Fruit fly (Drosophila melanogaster) whole organism, embryonic: ENCODE measurements around the gene CG11249.
A peak's percentile ranks its signal among the peaks of the same experiment; 100 is the strongest.

Experiments
- ATbp ChIP-seq: fragments of 200-800 bp; sonication (Bioruptor generic); optimal IDR thresholded peaks from 2 replicates; lab custom pipeline; 2017; ENCODE audit warnings: missing biosample characterization, mild to moderate bottlenecking, missing genetic modification characterization, missing genetic modification reagents
- CG10321 ChIP-seq: fragments of 200-800 bp; sonication (Bioruptor generic); IDR thresholded peaks from 2 replicates; pipeline ENCODE4 v1.3.6; 2022; ENCODE audit warnings: missing biosample characterization, missing genetic modification characterization
- CG11093 ChIP-seq: fragments of 200-800 bp; sonication (Bioruptor generic); IDR thresholded peaks from 3 replicates; pipeline ENCODE4 v1.3.6; 2022; ENCODE audit warnings: missing biosample characterization, missing genetic modification characterization
- CG12744 ChIP-seq: fragments of 200-800 bp; sonication (Bioruptor generic); optimal IDR thresholded peaks from 2 replicates; lab custom pipeline; 2016; ENCODE audit warnings: missing biosample characterization, missing genetic modification characterization
- CG13775 ChIP-seq: fragments of 200-800 bp; sonication (Bioruptor generic); optimal IDR thresholded peaks from 3 replicates; lab custom pipeline; 2017; ENCODE audit warnings: missing biosample characterization, mild to moderate bottlenecking, missing genetic modification characterization
- CG1529 ChIP-seq: fragments of 200-800 bp; sonication (Bioruptor generic); optimal IDR thresholded peaks from 3 replicates; lab custom pipeline; 2018; ENCODE audit warnings: missing biosample characterization, missing genetic modification characterization
- CG1602 ChIP-seq: fragments of 200-800 bp; sonication (Bioruptor generic); optimal IDR thresholded peaks from 3 replicates; lab custom pipeline; 2016; ENCODE audit warnings: missing biosample characterization, missing genetic modification characterization
- CG17359 ChIP-seq: fragments of 200-800 bp; sonication (Bioruptor generic); optimal IDR thresholded peaks from 3 replicates; lab custom pipeline; 2018; ENCODE audit warnings: missing biosample characterization, mild to moderate bottlenecking, missing genetic modification characterization, moderate library complexity
- CG18619 ChIP-seq: fragments of 200-800 bp; sonication (Bioruptor generic); optimal IDR thresholded peaks from 3 replicates; lab custom pipeline; 2017; ENCODE audit warnings: missing biosample characterization, mild to moderate bottlenecking, missing genetic modification characterization
- CG2678 ChIP-seq: fragments of 200-800 bp; sonication (Bioruptor generic); optimal IDR thresholded peaks from 3 replicates; lab custom pipeline; 2019; ENCODE audit warnings: missing biosample characterization, mild to moderate bottlenecking, missing genetic modification characterization, moderate library complexity
- CG30403 ChIP-seq: fragments of 200-800 bp; sonication (Bioruptor generic); optimal IDR thresholded peaks from 3 replicates; lab custom pipeline; 2016; ENCODE audit warnings: missing biosample characterization, missing genetic modification characterization
- CG31224 ChIP-seq: fragments of 200-800 bp; sonication (Bioruptor generic); IDR thresholded peaks from 2 replicates; pipeline ENCODE4 v1.3.6; 2022; ENCODE audit warnings: missing biosample characterization, missing genetic modification characterization
- CG3163 ChIP-seq: fragments of 200-800 bp; sonication (Bioruptor generic); optimal IDR thresholded peaks from 3 replicates; lab custom pipeline; 2016; ENCODE audit warnings: missing biosample characterization, missing genetic modification characterization
- CG32532 ChIP-seq: fragments of 200-800 bp; sonication (Bioruptor generic); IDR thresholded peaks from 2 replicates; pipeline ENCODE4 v1.3.6; 2022; ENCODE audit warnings: missing biosample characterization, missing genetic modification characterization
- CG3726 ChIP-seq: fragments of 200-800 bp; sonication (Bioruptor generic); IDR thresholded peaks from 3 replicates; pipeline ENCODE4, ENCODE4 v1.3.6; 2022; ENCODE audit warnings: missing biosample characterization, missing genetic modification characterization
- CG4282 ChIP-seq: fragments of 200-800 bp; sonication (Bioruptor generic); optimal IDR thresholded peaks from 2 replicates; lab custom pipeline; 2016; ENCODE audit warnings: missing biosample characterization, missing genetic modification characterization
- CG4328 ChIP-seq: fragments of 200-800 bp; sonication (Bioruptor generic); optimal IDR thresholded peaks from 3 replicates; lab custom pipeline; 2017; ENCODE audit warnings: missing biosample characterization, missing genetic modification reagents, missing genetic modification characterization
- CG6175 ChIP-seq: fragments of 200-800 bp; sonication (Bioruptor generic); IDR thresholded peaks from 3 replicates; pipeline ENCODE4 v1.3.6; 2022; ENCODE audit warnings: missing biosample characterization, missing genetic modification characterization
- CG7963 ChIP-seq: fragments of 200-800 bp; sonication (Bioruptor generic); IDR thresholded peaks from 3 replicates; pipeline ENCODE4 v1.3.6; 2022; ENCODE audit warnings: missing biosample characterization, missing genetic modification characterization; ENCODE audit not compliant: partially characterized antibody
- CG8290 ChIP-seq, 3 experiments: fragments of 200-800 bp; sonication (Bioruptor generic); optimal IDR thresholded peaks; 2 replicates each; lab custom pipeline; 2016 to 2019; ENCODE audit warnings: missing biosample characterization in 3 of 3, missing genetic modification characterization in 3 of 3, mild to moderate bottlenecking in 2 of 3, moderate library complexity in 1 of 3
- CG9817 ChIP-seq: fragments of 200-800 bp; sonication (Bioruptor generic); optimal IDR thresholded peaks from 2 replicates; lab custom pipeline; 2018; ENCODE audit warnings: missing biosample characterization, mild to moderate bottlenecking, missing genetic modification characterization, moderate library complexity
- CrebB ChIP-seq: fragments of 200-800 bp; sonication (Bioruptor generic); optimal IDR thresholded peaks from 3 replicates; lab custom pipeline; 2018; ENCODE audit warnings: missing biosample characterization, mild to moderate bottlenecking, missing genetic modification characterization
- Dbx ChIP-seq: fragments of 200-800 bp; sonication (Bioruptor generic); IDR thresholded peaks from 3 replicates; pipeline ENCODE4 v1.3.6; 2022; ENCODE audit warnings: missing biosample characterization, missing genetic modification characterization
- Dfd ChIP-seq, 2 experiments: fragments of >200 bp; optimal IDR thresholded peaks; 2 replicates each; lab custom pipeline; 2017; ENCODE audit warnings: missing biosample characterization in 2 of 2, missing genetic modification characterization in 2 of 2
- Ets97D ChIP-seq: fragments of 200-800 bp; sonication (Bioruptor generic); optimal IDR thresholded peaks from 3 replicates; lab custom pipeline; 2016; ENCODE audit warnings: missing biosample characterization, missing genetic modification characterization
- Hmr ChIP-seq: fragments of 200-800 bp; sonication (Bioruptor generic); optimal IDR thresholded peaks from 3 replicates; lab custom pipeline; 2017; ENCODE audit warnings: mild to moderate bottlenecking, missing biosample characterization, missing genetic modification reagents, missing genetic modification characterization
- Hr51 ChIP-seq, 2 experiments: fragments of 200-800 bp; sonication (Bioruptor generic); optimal IDR thresholded peaks; 2 replicates in 1 of 2; 3 replicates in 1 of 2; lab custom pipeline; 2016 to 2018; ENCODE audit warnings: missing biosample characterization in 2 of 2, missing genetic modification characterization in 2 of 2, mild to moderate bottlenecking in 1 of 2, moderate library complexity in 1 of 2
- Jarid2 ChIP-seq: fragments of 200-800 bp; sonication (Bioruptor generic); optimal IDR thresholded peaks from 3 replicates; lab custom pipeline; 2017; ENCODE audit warnings: mild to moderate bottlenecking, missing biosample characterization, missing genetic modification reagents, missing genetic modification characterization
- MBD-R2 ChIP-seq: fragments of 200-800 bp; sonication (Bioruptor generic); IDR thresholded peaks from 2 replicates; pipeline ENCODE4 v1.3.6; 2022; ENCODE audit warnings: missing biosample characterization, missing genetic modification characterization
- Med ChIP-seq: fragments of 200-800 bp; sonication (Bioruptor generic); peaks from one replicate; lab custom pipeline; 2016; ENCODE audit warnings: missing biosample characterization, missing genetic modification characterization, mild to moderate bottlenecking, inconsistent platforms, moderate library complexity
- NfI ChIP-seq: fragments of 200-800 bp; sonication (Bioruptor generic); optimal IDR thresholded peaks from 3 replicates; lab custom pipeline; 2018; ENCODE audit warnings: missing biosample characterization, mild to moderate bottlenecking, missing genetic modification characterization, moderate library complexity
- Oaz ChIP-seq: fragments of 200-800 bp; sonication (Bioruptor generic); IDR thresholded peaks from 2 replicates; pipeline ENCODE4 v1.3.6; 2022; ENCODE audit warnings: missing biosample characterization, missing genetic modification characterization
- Xrp1 ChIP-seq: fragments of 200-800 bp; sonication (Bioruptor generic); IDR thresholded peaks from 2 replicates; pipeline ENCODE4 v1.3.6; 2022; ENCODE audit warnings: missing biosample characterization, missing genetic modification characterization
- ase ChIP-seq: fragments of 200-800 bp; sonication (Bioruptor generic); IDR thresholded peaks from 3 replicates; pipeline ENCODE4 v1.3.6; 2022; ENCODE audit warnings: missing biosample characterization, missing genetic modification characterization
- br ChIP-seq: fragments of >200 bp; optimal IDR thresholded peaks from 2 replicates; lab custom pipeline; 2017
- cwo ChIP-seq: fragments of 200-800 bp; sonication (Bioruptor generic); optimal IDR thresholded peaks from 3 replicates; lab custom pipeline; 2017; ENCODE audit warnings: missing biosample characterization, missing genetic modification characterization, mild to moderate bottlenecking, moderate library complexity, missing genetic modification reagents
- dmrt11E ChIP-seq: fragments of 200-800 bp; sonication (Bioruptor generic); optimal IDR thresholded peaks from 3 replicates; lab custom pipeline; 2018; ENCODE audit warnings: missing biosample characterization, mild to moderate bottlenecking, missing genetic modification characterization, moderate library complexity
- dpn ChIP-seq, 2 experiments: fragments of 200-800 bp; sonication (Bioruptor generic); optimal IDR thresholded peaks; 3 replicates each; lab custom pipeline; 2016; ENCODE audit warnings: missing biosample characterization in 2 of 2, missing genetic modification characterization in 2 of 2
- fd64A ChIP-seq: fragments of 200-800 bp; sonication (Bioruptor generic); optimal IDR thresholded peaks from 3 replicates; lab custom pipeline; 2018; ENCODE audit warnings: missing biosample characterization, mild to moderate bottlenecking, missing genetic modification characterization
- h ChIP-seq: fragments of >200 bp; optimal IDR thresholded peaks from 2 replicates; lab custom pipeline; 2017
- insv ChIP-seq, 2 experiments: fragments of 200-800 bp; sonication (Bioruptor generic); optimal IDR thresholded peaks; 3 replicates each; lab custom pipeline; 2016 to 2018; ENCODE audit warnings: missing biosample characterization in 2 of 2, missing genetic modification characterization in 2 of 2
- lab ChIP-seq: fragments of 200-800 bp; sonication (Bioruptor generic); optimal IDR thresholded peaks from 3 replicates; lab custom pipeline; 2017; ENCODE audit warnings: missing biosample characterization, missing genetic modification characterization, mild to moderate bottlenecking, moderate library complexity, missing genetic modification reagents
- nmo ChIP-seq: fragments of 200-800 bp; sonication (Bioruptor generic); optimal IDR thresholded peaks from 2 replicates; lab custom pipeline; 2018; ENCODE audit warnings: missing biosample characterization, mild to moderate bottlenecking, missing genetic modification characterization, moderate library complexity
- odd ChIP-seq: fragments of 200-800 bp; sonication (Bioruptor generic); optimal IDR thresholded peaks from 2 replicates; lab custom pipeline; 2017; ENCODE audit warnings: missing biosample characterization, mild to moderate bottlenecking, missing genetic modification characterization
- onecut ChIP-seq: fragments of 200-800 bp; sonication (Bioruptor generic); IDR thresholded peaks from 2 replicates; pipeline ENCODE4 v1.3.6; 2022; ENCODE audit warnings: missing biosample characterization, missing genetic modification characterization
- rib ChIP-seq: fragments of 200-800 bp; sonication (Bioruptor generic); IDR thresholded peaks from 2 replicates; pipeline ENCODE4 v1.3.6; 2022; ENCODE audit warnings: missing biosample characterization, missing genetic modification characterization
- sens-2 ChIP-seq: fragments of 200-800 bp; sonication (Bioruptor generic); IDR thresholded peaks from 2 replicates; pipeline ENCODE4 v1.3.6; 2022; ENCODE audit warnings: missing biosample characterization, missing genetic modification characterization
- slp2 ChIP-seq: fragments of 200-800 bp; sonication (Bioruptor generic); optimal IDR thresholded peaks from 2 replicates; lab custom pipeline; 2016; ENCODE audit warnings: missing biosample characterization, missing genetic modification characterization
- so ChIP-seq: fragments of 200-800 bp; sonication (Bioruptor generic); IDR thresholded peaks from 3 replicates; pipeline ENCODE4 v1.3.6; 2022; ENCODE audit warnings: missing biosample characterization, missing genetic modification characterization
- unc-4 ChIP-seq: fragments of 200-800 bp; sonication (Bioruptor generic); IDR thresholded peaks from 2 replicates; pipeline ENCODE4 v1.3.6; 2022; ENCODE audit warnings: missing biosample characterization, missing genetic modification characterization; ENCODE audit not compliant: partially characterized antibody
- zf30C ChIP-seq: fragments of 200-800 bp; sonication (Bioruptor generic); optimal IDR thresholded peaks from 3 replicates; lab custom pipeline; 2018; ENCODE audit warnings: missing biosample characterization, mild to moderate bottlenecking, missing genetic modification characterization

Gene CG11249

dm6 chr3L:21640815-21641214 lies 31.1 kb upstream of the CG11249 start, which contains the start of gene Atox1 (continued):
- TF ChIP-seq Ets97D (peak; percentile 96), CG11093 (GFP tag; lab: Robert Waterston, UW) (no peak), dpn (GFP tag; optimal IDR thresholded peaks at IDR 0.05; lab: Kevin White, UChicago) (peak; percentile 15 to 35), fd64A (GFP tag; lab: Kevin White, UChicago) (no peak), dmrt11E (tag; lab: Kevin White, UChicago) (no peak), CG8290 (GFP tag; optimal IDR thresholded peaks at IDR 0.05; lab: Kevin White, UChicago) (peak; percentile 27), CG8290 (tag; optimal IDR thresholded peaks at IDR 0.05; lab: Kevin White, UChicago) (peak in 1 of 2 experiments; percentile 86), h (lab: Kevin White, UChicago) (no peak), Dbx (GFP tag; lab: Robert Waterston, UW) (peak; percentile 69; the same call in 2 of the 3 replicates), Hr51 (GFP tag; optimal IDR thresholded peaks at IDR 0.05; lab: Kevin White, UChicago) (peak in 1 of 2 experiments; percentile 36), CG3726 (no peak), CG31224 (GFP tag; lab: Robert Waterston, UW) (no peak), CG2678 (tag; lab: Kevin White, UChicago) (no peak), ase (no peak), so (GFP tag; lab: Robert Waterston, UW) (no peak), br (lab: Kevin White, UChicago) (no peak), Jarid2 (peak; percentile 21), Oaz (GFP tag; lab: Robert Waterston, UW) (no peak), lab (GFP tag; lab: Kevin White, UChicago) (peak; percentile 47), CG13775 (GFP tag; lab: Kevin White, UChicago) (no peak), CG32532 (GFP tag; lab: Robert Waterston, UW) (no peak), MBD-R2 (GFP tag; lab: Robert Waterston, UW) (peak; percentile 80), onecut (peak; percentile 27; the same call in 1 of the 2 replicates), CG4328 (GFP tag; lab: Kevin White, UChicago) (peak; percentile 43), NfI (GFP tag; lab: Kevin White, UChicago) (peak; percentile 60), nmo (GFP tag; lab: Kevin White, UChicago) (peak; percentile 67), Xrp1 (GFP tag; lab: Robert Waterston, UW) (no peak), CG30403 (GFP tag; lab: Kevin White, UChicago) (peak; percentile 5), CG18619 (peak; percentile 38), ATbp (GFP tag; lab: Kevin White, UChicago) (no peak), CG9817 (tag; lab: Kevin White, UChicago) (peak; percentile 63), Dfd (GFP tag; optimal IDR thresholded peaks at IDR 0.05; lab: Kevin White, UChicago) (no peak), CG12744 (GFP tag; lab: Kevin White, UChicago) (no peak), CG10321 (GFP tag; lab: Robert Waterston, UW) (no peak), zf30C (GFP tag; lab: Kevin White, UChicago) (peak; percentile 78), sens-2 (GFP tag; lab: Robert Waterston, UW) (no peak), insv (GFP tag; optimal IDR thresholded peaks at IDR 0.05; lab: Kevin White, UChicago) (peak in 1 of 2 experiments; percentile 52), CG6175 (GFP tag; lab: Robert Waterston, UW) (0 out of 3 replicates have a peak, but pooled peaks have one; percentile 17), CG7963 (GFP tag; lab: Robert Waterston, UW) (no peak), CrebB (tag; lab: Kevin White, UChicago) (peak; percentile 55), rib (GFP tag; lab: Robert Waterston, UW) (0 out of 2 replicates have a peak, but pooled peaks have one; percentile 36), CG17359 (tag; lab: Kevin White, UChicago) (no peak), unc-4 (GFP tag; lab: Robert Waterston, UW) (0 out of 2 replicates have a peak, but pooled peaks have one; percentile 15), CG4282 (GFP tag; lab: Kevin White, UChicago) (no peak), slp2 (peak; percentile 17), CG3163 (GFP tag; lab: Kevin White, UChicago) (peak; percentile 27), odd (GFP tag; lab: Kevin White, UChicago) (no peak), CG1602 (GFP tag; lab: Kevin White, UChicago) (no peak), Med (GFP tag; lab: Kevin White, UChicago) (peak; percentile 92), cwo (GFP tag; lab: Kevin White, UChicago) (no peak), Hmr (peak; percentile 89), CG1529 (GFP tag; lab: Kevin White, UChicago) (no peak)
